Worm (Caenorhabditis elegans) whole organism, L4/young adult: ENCODE data around the gene glrx-5.

Experiments
- W03F9.2 ChIP-seq: fragments of 150-350 bp; optimal IDR thresholded peaks from 2 replicates; lab custom pipeline; 2014; ENCODE audit warnings: missing biosample characterization, missing genetic modification characterization
- dao-5 ChIP-seq: sonication (generic microtip); optimal IDR thresholded peaks from 2 replicates; lab custom pipeline; 2016; ENCODE audit warnings: missing genotype, missing genetic modification characterization, moderate library complexity, missing compliant biosample characterization
- him-1 ChIP-seq: sonication (generic microtip); optimal IDR thresholded peaks from 2 replicates; lab custom pipeline; 2016; ENCODE audit warnings: missing genotype, missing genetic modification reagents, missing genetic modification characterization, missing compliant biosample characterization

glrx-5 gene

DNA sequence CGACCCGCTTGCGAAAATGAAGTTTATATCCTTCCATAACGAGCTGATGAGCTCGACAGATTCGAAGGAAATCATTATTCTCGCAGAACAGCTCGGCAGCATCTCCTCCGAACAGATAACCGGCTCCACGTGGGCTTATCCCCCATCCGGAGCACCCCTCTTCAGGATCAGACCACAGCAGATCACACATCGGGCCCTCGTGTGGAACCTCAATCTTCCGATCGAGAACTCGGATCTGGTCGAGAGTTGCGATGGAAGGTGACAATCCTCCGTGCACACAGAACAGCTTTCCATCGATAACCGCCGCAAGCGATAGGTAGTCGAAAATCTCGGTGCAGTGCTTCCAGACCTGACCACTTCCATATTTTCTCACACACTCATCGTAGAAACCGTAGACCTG lies 2.0 kb upstream of the glrx-5 start:
- TF ChIP-seq W03F9.2 (tag; lab: Kevin White, UChicago) (no peak), dao-5 (tag; lab: Kevin White, UChicago) (no peak), him-1 (no peak)

DNA sequence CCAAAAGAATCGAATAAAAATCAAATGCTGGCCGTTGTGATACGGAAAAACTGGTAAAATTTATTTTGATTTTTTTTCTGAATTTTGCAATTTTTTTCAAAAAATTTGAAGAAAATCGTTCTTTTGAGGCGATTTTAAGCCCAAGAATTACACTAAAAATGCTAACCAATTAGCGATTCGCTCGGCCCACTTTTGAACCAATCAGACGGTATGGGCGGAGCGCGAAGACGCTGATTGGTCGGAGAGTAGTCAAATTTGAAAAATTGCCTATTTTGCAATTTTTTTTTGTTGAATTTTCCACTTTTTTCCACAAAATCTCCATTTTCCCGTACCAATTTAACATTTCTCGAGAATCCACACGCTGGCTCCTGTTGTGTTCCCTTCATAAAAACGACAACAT lies 351 bp downstream of the glrx-5 start:
- TF ChIP-seq him-1 (no peak), dao-5 (tag; lab: Kevin White, UChicago) (no peak), W03F9.2 (tag; lab: Kevin White, UChicago) (no peak)

DNA sequence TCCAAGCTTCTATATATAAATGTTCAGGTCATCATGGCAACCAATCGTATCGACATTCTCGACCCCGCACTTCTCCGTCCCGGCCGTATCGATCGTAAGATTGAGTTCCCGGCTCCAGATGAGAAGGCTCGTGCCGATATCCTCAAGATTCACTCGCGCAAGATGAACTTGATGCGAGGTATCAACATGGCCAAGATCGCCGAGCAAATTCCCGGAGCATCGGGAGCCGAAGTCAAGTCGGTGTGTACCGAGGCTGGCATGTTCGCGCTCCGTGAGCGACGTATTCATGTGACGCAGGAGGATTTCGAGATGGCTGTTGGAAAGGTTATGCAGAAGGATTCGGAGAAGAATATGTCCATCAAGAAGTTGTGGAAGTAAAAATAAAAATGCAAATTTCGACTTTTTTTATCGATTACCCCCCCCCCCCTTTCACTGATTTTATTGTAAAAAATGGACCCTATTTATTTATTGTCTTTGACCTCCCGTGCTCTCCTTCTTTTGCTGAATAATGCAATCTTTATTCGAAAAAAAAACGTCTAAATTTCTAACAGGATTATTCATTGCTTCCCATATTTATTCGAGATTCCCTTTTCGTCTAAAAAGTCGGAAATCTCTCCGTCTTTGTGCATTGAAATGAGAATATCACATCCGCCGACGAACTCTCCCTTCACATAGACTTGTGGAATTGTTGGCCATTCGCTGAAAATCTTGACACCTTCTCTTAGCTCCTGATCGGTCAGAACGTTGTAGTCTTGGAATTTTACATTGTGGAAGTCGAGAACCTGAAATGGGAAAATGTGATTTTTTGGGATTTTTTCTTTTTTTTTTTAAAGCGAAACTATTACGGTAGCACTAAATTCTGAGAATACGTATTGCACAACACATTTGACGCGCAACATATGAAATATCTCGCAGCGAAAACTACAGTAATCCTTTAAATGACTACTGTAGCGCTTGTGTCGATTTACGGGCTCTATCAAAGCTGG lies 1.3 kb downstream of the glrx-5 start:
- TF ChIP-seq W03F9.2 (tag; lab: Kevin White, UChicago) (no peak), dao-5 (tag; lab: Kevin White, UChicago) (no peak), him-1 (no peak)

DNA sequence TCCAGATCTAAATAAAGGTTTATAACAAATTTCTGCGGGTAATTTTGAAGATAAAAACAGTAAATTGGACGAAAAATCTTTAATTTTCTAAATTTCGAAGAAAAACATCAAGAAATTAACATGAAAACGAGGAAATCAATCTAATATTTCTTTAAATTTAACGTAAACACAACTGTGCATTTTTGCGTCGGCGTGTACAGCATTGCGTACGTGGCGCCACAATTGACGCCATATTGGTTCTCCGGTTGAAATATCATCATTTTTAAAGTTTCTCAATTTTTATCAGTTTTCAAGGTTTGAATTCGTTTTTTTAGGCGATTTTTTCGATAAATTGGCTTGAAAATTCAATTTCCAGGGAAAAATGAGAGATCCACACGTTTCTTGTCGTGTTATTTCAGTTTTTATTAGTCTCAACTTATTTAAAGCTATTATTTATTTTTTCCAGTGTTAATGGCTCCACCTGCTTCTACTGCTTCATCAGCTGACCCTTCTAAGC lies 3.6 kb downstream of the glrx-5 start, which contains the start of gene rpt-6:
rpt-6 (plus strand) TSS at position 446 of the 496 bp plus-strand sequence.
- TF ChIP-seq W03F9.2 (tag; lab: Kevin White, UChicago) (peak; percentile 57), dao-5 (tag; lab: Kevin White, UChicago) (no peak)

DNA sequence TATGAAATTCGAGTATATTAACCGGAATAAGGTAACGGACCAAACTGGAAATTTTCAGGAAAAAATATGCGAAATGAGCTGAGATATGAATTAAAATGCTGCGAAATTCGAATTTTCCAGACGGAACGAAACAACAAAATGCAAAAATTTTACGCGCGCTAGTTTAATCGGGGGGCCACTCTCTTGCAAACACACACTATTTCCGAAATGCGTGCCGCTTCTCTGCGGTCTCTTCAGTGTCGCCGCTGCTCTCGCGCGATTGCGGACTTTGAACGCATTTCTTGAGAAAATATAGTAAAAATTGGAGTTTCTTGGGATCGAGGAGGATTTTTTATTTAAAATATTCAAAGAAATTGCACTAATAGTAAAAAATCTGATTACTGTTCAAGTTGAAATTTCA lies 4.2 kb downstream of the glrx-5 start:
- TF ChIP-seq dao-5 (tag; lab: Kevin White, UChicago) (no peak), him-1 (no peak), W03F9.2 (tag; lab: Kevin White, UChicago) (no peak)

DNA sequence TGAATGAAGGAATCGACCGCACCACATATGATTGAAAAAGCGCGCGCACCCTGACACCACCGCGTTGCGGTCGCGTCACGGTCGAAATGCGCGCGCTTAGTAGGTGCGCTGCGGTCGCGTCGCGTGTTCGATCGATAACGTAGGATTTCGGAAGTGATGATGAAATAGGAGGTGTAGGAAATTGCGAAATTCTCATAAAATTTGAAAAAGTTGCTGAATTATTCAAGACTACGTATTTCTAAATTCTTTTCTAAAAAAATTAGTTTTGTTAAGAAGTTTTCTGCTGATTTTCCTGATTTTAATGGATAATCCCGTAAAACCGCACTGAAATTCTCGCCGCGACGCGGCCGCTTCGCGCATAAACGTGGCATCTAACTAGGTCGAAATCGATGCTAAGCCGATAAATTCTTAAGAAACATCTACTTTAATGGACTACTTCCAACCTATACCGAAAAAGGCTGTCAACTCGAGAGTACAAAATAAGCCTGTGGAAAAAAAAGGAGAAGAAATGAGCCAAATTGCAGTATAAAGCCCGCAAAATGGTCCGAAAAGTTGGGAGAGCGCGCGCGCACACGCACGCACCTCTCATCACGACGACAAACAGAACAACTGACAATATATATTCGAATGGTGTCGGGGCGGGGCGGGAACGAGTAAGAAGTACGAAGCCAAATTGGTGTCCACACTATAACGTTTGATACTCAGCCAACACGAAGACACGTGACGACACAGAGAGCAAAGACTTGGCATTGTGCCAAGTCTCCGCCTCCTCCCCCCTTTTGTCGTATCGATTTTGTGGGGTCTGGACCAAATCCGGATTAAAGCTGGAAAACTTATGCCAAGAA lies 5.0 kb downstream of the glrx-5 start, which contains the start of gene his-72:
his-72 (minus strand) TSS at position 589 of the 845 bp plus-strand sequence.
- TF ChIP-seq him-1 (no peak), dao-5 (tag; lab: Kevin White, UChicago) (no peak), W03F9.2 (tag; lab: Kevin White, UChicago) (no peak)

DNA sequence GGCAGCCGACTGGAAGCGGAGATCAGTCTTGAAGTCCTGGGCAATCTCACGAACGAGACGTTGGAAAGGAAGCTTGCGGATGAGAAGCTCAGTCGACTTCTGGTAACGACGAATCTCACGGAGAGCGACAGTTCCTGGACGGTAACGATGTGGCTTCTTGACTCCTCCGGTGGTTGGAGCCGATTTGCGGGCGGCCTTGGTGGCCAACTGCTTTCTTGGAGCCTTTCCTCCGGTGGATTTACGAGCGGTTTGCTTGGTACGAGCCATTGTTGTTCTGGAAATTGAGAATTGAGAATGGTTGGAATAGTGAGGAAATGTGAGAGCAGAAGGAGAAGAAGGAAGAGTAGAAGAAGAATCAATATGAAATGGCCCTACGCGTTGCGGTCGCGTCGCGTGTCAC lies 5.8 kb downstream of the glrx-5 start:
- TF ChIP-seq W03F9.2 (tag; lab: Kevin White, UChicago), result no peak

DNA sequence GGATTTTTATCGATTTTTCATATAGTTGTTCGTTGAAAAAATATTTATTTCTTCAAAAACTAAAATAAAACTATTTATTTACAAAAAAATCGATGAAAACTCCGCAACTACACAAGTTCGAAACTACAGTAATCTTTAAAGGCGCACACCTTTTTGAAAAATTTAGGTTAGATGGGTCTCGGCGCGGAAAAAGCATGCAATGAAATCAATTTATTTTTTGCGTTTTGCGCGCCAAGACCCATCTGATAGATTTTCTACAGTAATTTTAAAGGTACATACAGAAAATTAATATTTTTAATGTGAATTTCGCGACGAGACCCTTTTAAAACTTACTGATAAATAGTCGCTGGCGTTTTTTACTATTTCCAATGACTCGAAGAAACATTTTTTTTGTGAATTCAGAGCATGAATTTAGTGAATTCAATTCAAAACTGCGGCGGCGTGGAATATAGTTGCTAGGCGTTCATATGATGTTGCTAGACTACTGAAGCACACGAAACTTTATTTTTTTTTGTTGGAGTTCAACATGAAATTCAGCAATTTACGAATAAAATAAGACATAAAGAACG lies 6.6 kb downstream of the glrx-5 start, which contains the start of gene Y75B8A.33:
Y75B8A.33 (minus strand) TSS at position 385 of the 569 bp plus-strand sequence.
- TF ChIP-seq dao-5 (tag; lab: Kevin White, UChicago) (no peak), W03F9.2 (tag; lab: Kevin White, UChicago) (no peak), him-1 (no peak)

DNA sequence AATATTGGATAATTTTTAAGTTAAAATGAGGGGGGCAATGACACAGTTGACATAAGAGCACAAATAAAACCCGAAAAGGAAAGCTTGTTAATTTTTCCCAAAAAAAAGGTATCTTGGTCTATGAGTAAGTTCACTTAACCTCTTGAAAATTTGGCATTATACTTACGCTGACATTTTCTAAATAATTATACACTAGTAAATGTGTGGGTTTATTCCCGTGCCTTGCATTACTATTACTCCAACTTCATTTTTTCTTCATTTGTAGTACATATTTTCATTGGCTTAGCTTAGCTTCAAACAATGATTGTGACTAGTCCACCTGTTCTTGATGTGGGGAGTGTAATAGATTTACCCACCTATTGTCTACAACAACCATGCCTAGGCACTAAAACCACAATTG lies 14.4 kb downstream of the glrx-5 start, which contains the start of gene Y75B8A.34:
Y75B8A.34 (plus strand) TSS at position 301 of the 400 bp plus-strand sequence.
- no peak for TF ChIP-seq dao-5 (tag; lab: Kevin White, UChicago)
- no peak for TF ChIP-seq him-1
- TF ChIP-seq W03F9.2 (tag; lab: Kevin White, UChicago), result no peak

DNA sequence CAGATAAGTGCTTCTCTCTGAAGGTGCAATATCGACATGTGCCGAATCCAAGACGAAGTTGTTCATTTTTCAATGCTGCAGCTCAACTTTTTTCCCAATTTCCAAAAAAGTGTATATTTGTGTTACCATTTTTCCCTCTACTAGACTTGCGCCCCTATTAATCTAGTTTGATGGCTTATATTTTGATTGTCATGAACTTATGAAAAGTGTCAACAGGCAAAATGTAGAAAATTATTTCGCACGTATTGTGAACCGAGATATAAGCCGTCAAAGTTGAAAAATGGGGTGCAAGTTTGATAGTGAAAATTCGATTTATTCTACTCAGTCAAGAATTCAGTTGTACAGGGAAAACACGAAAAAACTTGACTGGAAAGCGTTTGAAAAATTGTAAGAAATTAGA lies 15.2 kb downstream of the glrx-5 start, which contains the start of gene Y75B8A.32:
Y75B8A.32 (minus strand) TSS at position 101 of the 400 bp plus-strand sequence.
- TF ChIP-seq him-1, result no peak
- no peak for TF ChIP-seq dao-5 (tag; lab: Kevin White, UChicago)
- TF ChIP-seq W03F9.2 (tag; lab: Kevin White, UChicago), result no peak

DNA sequence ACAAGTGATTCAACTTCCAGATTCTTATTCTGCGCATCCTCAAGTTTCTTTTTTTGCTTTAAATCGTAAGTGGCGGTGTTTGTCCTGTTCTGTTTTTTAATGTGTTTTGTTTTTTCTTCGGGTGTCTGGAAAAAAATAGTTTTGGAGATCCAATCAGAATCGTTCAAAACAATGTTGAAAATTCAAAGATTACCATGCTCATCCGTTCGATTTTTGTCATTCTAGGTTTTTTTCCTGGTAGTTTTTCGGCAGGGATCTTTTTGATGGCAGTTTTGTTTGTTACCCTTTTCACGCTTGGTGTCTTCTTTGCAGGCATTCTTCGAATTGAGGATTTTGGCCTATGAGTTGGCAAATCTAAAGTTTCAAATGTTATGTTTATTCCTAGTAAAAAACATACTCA lies 17.1 kb downstream of the glrx-5 start:
- no peak for TF ChIP-seq dao-5 (tag; lab: Kevin White, UChicago)
- TF ChIP-seq him-1, result no peak
- no peak for TF ChIP-seq W03F9.2 (tag; lab: Kevin White, UChicago)

DNA sequence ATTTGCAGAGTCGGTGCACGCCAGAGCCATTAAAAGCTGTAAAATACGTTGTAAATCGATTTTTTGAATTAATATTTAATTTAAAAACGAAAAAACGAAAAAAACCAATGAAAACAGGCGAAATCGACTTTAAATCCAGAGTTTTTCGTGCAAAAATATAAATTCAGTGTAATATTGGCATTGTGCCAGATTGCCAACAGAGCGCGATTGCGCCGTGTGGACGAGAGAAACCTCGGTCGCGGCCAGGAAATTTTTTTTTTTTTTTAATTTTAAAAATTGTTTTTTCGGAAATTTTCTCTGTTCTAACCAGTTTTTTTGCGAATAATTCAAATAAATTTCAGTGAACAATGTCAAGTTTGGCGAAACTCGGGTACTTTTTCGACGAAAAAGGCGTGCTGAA lies 22.4 kb downstream of the glrx-5 start, which contains the start of the genes pph-4.1 and Y75B8A.31:
pph-4.1 (minus strand) TSS at position 36 of the 400 bp plus-strand sequence.
Y75B8A.31 (plus strand) TSS at position 342 of the 400 bp plus-strand sequence.
- TF ChIP-seq dao-5 (tag; lab: Kevin White, UChicago) (no peak), him-1 (peak; percentile 58), W03F9.2 (tag; lab: Kevin White, UChicago) (peak; percentile 94)

DNA sequence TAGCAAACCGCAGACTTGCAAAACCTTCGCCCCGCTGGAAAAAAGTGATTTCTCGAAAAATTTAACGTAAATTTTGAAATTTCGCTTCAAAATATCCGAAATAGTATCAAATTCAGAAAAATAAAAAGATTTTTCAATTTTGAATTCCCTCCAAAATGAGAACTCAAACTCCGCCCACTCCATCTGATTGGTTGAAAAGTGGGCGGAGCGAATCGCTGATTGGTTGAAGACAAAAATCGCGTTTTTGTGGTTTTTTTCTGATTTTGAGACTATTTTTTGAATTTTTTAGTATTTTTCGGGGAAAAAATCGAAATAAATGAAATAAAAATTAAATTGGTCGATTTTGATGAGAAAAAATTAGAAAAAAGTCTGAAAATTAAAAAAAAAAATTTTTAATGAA lies 24.6 kb downstream of the glrx-5 start:
- TF ChIP-seq dao-5 (tag; lab: Kevin White, UChicago) (no peak), him-1 (no peak), W03F9.2 (tag; lab: Kevin White, UChicago) (no peak)
